Fruit fly (Drosophila melanogaster): ENCODE data around the gene CG45413.

Gene CG45413

DNA sequence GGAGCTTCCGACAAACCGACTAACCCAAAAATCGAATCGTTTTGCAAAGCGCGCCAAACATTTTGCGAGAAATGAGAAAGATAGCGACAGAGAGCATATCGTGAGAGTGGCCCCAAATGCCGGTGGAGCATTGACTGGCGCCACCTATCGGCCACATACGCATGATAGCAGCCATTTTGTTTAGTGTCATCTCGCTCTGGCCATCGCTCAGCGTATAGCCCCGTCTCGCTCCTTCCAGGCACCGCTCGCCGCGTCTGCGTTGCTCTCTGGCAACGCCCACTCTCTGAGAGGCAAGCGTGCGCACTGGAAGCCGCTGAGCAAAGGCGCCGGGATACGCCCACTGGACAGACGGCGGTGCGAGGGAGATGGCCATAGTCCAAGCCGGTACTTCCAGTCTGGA is 27.8 kb downstream of the CG45413 start (continued):
- no peak for TF ChIP-seq CG10565 (GFP tag; optimal IDR thresholded peaks at IDR 0.05)
- TF ChIP-seq C15 (GFP tag; IDR thresholded peaks at IDR 0.05) = no peak
- TF ChIP-seq CG2129 (GFP tag; IDR thresholded peaks at IDR 0.05; ENCODE audit: partially characterized antibody) = no peak
- peak; percentile 66; the same call in 1 of the 2 replicates for TF ChIP-seq rib (GFP tag; IDR thresholded peaks at IDR 0.05)
- peak; percentile 57; the same call in 1 of the 2 replicates for TF ChIP-seq sna (GFP tag; IDR thresholded peaks at IDR 0.05; ENCODE audit: partially characterized antibody)
- TF ChIP-seq CG33213 (GFP tag; optimal IDR thresholded peaks at IDR 0.05) = peak; percentile 1
- no peak for TF ChIP-seq CG10979 (tag; optimal IDR thresholded peaks at IDR 0.05)
- TF ChIP-seq CG6654 (GFP tag; optimal IDR thresholded peaks at IDR 0.05) = no peak
- TF ChIP-seq Awh (GFP tag; IDR thresholded peaks at IDR 0.05) = peak; percentile 53; the same call in 1 of the 2 replicates
- no peak for TF ChIP-seq Doc2 (GFP tag; IDR thresholded peaks at IDR 0.05)
- no peak for TF ChIP-seq mam (GFP tag; optimal IDR thresholded peaks at IDR 0.05)
- TF ChIP-seq Xbp1 (GFP tag; optimal IDR thresholded peaks at IDR 0.05) = no peak
- TF ChIP-seq wor (GFP tag; IDR thresholded peaks at IDR 0.05) = no peak; the same call in 1 of the 2 replicates
- TF ChIP-seq CG7786 (GFP tag; optimal IDR thresholded peaks at IDR 0.05) = no peak
- TF ChIP-seq chn (GFP tag; optimal IDR thresholded peaks at IDR 0.05) = no peak
- TF ChIP-seq Sox102F (GFP tag; optimal IDR thresholded peaks at IDR 0.05) = no peak
- TF ChIP-seq CG12744 (GFP tag; optimal IDR thresholded peaks at IDR 0.05) = no peak
- TF ChIP-seq CG18011 (GFP tag; optimal IDR thresholded peaks at IDR 0.05) = no peak
- TF ChIP-seq CG30020 (tag; optimal IDR thresholded peaks at IDR 0.05) = no peak
- no peak for TF ChIP-seq vnd (GFP tag; IDR thresholded peaks at IDR 0.05; ENCODE audit: partially characterized antibody)
- TF ChIP-seq CG4424 (GFP tag; optimal IDR thresholded peaks at IDR 0.05) = no peak
- TF ChIP-seq disco-r (GFP tag; optimal IDR thresholded peaks at IDR 0.05) = no peak
- TF ChIP-seq PHDP (tag; optimal IDR thresholded peaks at IDR 0.05) = no peak
- TF ChIP-seq CG6683 (GFP tag; optimal IDR thresholded peaks at IDR 0.05) = no peak
- no peak for TF ChIP-seq h (optimal IDR thresholded peaks at IDR 0.05)
- TF ChIP-seq CG7963 (GFP tag; IDR thresholded peaks at IDR 0.05; ENCODE audit: partially characterized antibody) = no peak
- TF ChIP-seq exex (tag; optimal IDR thresholded peaks at IDR 0.05) = no peak
- peak; percentile 78 for TF ChIP-seq seq (GFP tag; IDR thresholded peaks at IDR 0.05)
- no peak for TF ChIP-seq NfI (GFP tag; optimal IDR thresholded peaks at IDR 0.05)
- no peak for TF ChIP-seq Taf1 (GFP tag; IDR thresholded peaks at IDR 0.05)
- no peak for TF ChIP-seq Vsx1 (GFP tag; optimal IDR thresholded peaks at IDR 0.05)
- TF ChIP-seq CG31224 (GFP tag; IDR thresholded peaks at IDR 0.05) = no peak
- peak in 1 of 2 experiments; percentile 7 for TF ChIP-seq Hr51 (GFP tag; optimal IDR thresholded peaks at IDR 0.05)
- TF ChIP-seq Dbx (GFP tag; IDR thresholded peaks at IDR 0.05) = peak; percentile 80; the same call in 2 of the 3 replicates
- TF ChIP-seq prd (optimal IDR thresholded peaks at IDR 0.05) = no peak
- TF ChIP-seq prd (GFP tag; IDR thresholded peaks at IDR 0.05) = 0 out of 3 replicates have a peak, but pooled peaks have one; percentile 18
- TF ChIP-seq onecut (GFP tag; IDR thresholded peaks at IDR 0.05) = no peak
- TF ChIP-seq bab2 (GFP tag; optimal IDR thresholded peaks at IDR 0.05) = no peak
- TF ChIP-seq Pdp1 (GFP tag; optimal IDR thresholded peaks at IDR 0.05) = no peak
- no peak for TF ChIP-seq TFAM (GFP tag; optimal IDR thresholded peaks at IDR 0.05)
- no peak for TF ChIP-seq Dfd (GFP tag; optimal IDR thresholded peaks at IDR 0.05)
- peak; percentile 25 for TF ChIP-seq stwl (tag; optimal IDR thresholded peaks at IDR 0.05)
- peak; percentile 71 for TF ChIP-seq GATAe (GFP tag; conservative IDR thresholded peaks at IDR 0.05)
- TF ChIP-seq CG9215 (GFP tag; IDR thresholded peaks at IDR 0.05) = no peak
- no peak for TF ChIP-seq dm (GFP tag; optimal IDR thresholded peaks at IDR 0.05)
- no peak for TF ChIP-seq CG13775 (GFP tag; optimal IDR thresholded peaks at IDR 0.05)
- no peak for TF ChIP-seq CG5245 (GFP tag; optimal IDR thresholded peaks at IDR 0.05)
- TF ChIP-seq Myb (GFP tag; optimal IDR thresholded peaks at IDR 0.05) = no peak
- no peak for TF ChIP-seq CHES-1-like (GFP tag; optimal IDR thresholded peaks at IDR 0.05)
- no peak for TF ChIP-seq CG15696 (tag; optimal IDR thresholded peaks at IDR 0.05)
- no peak for TF ChIP-seq CG31388 (GFP tag; optimal IDR thresholded peaks at IDR 0.05)
- no peak for TF ChIP-seq CG7928 (GFP tag; optimal IDR thresholded peaks at IDR 0.05)

Measured in whole organism, embryonic.